Worm (Caenorhabditis elegans) whole organism, midembryonic: ENCODE data around the gene ZK287.4.
A peak's percentile ranks its signal among the peaks of the same experiment; 100 is the strongest.

ENCODE experiments used
- T22C8.4 ChIP-seq: fragments of 200-800 bp; sonication (Bioruptor generic); IDR thresholded peaks from 2 replicates; pipeline ENCODE4 v1.3.6; 2022; ENCODE audit warnings: missing genetic modification characterization, missing compliant biosample characterization
- cog-1 ChIP-seq: sonication (generic microtip); optimal IDR thresholded peaks from 2 replicates; lab custom pipeline; 2016; ENCODE audit warnings: missing genetic modification characterization, missing compliant biosample characterization
- flt-1 ChIP-seq: fragments of 200-800 bp; sonication (Bioruptor generic); IDR thresholded peaks from 2 replicates; pipeline ENCODE4 v1.3.6; 2022; ENCODE audit warnings: missing genetic modification characterization, missing compliant biosample characterization
- klf-2 ChIP-seq: fragments of 200-800 bp; sonication (Bioruptor generic); conservative IDR thresholded peaks from 2 replicates; pipeline ENCODE4 v1.3.6; 2022; ENCODE audit warnings: missing genetic modification reagents, missing genetic modification characterization, missing compliant biosample characterization
- med-1 ChIP-seq: sonication (generic microtip); optimal IDR thresholded peaks from 2 replicates; lab custom pipeline; 2017; ENCODE audit warnings: missing genetic modification characterization, mild to moderate bottlenecking, missing compliant biosample characterization, antibody characterized with exemption, missing genetic modification reagents; ENCODE audit not compliant: insufficient read depth
- ref-1 ChIP-seq: fragments of 200-800 bp; sonication (Bioruptor generic); conservative IDR thresholded peaks from 2 replicates; pipeline ENCODE4 v1.3.6; 2022; ENCODE audit warnings: missing genetic modification reagents, missing genetic modification characterization, missing compliant biosample characterization
- tab-1 ChIP-seq: fragments of 200-800 bp; sonication (Bioruptor generic); IDR thresholded peaks from 2 replicates; pipeline ENCODE4 v1.3.6; 2022; ENCODE audit warnings: missing genetic modification characterization, missing compliant biosample characterization
- ztf-23 ChIP-seq: fragments of 200-800 bp; sonication (Bioruptor generic); IDR thresholded peaks from 2 replicates; pipeline ENCODE4 v1.3.6; 2022; ENCODE audit warnings: missing genetic modification reagents, missing genetic modification characterization, missing compliant biosample characterization
- ztf-29 ChIP-seq: fragments of 200-800 bp; sonication (Bioruptor generic); IDR thresholded peaks from 2 replicates; pipeline ENCODE4 v1.3.6; 2022; ENCODE audit warnings: missing genetic modification reagents, missing genetic modification characterization, missing compliant biosample characterization

Gene ZK287.4

DNA sequence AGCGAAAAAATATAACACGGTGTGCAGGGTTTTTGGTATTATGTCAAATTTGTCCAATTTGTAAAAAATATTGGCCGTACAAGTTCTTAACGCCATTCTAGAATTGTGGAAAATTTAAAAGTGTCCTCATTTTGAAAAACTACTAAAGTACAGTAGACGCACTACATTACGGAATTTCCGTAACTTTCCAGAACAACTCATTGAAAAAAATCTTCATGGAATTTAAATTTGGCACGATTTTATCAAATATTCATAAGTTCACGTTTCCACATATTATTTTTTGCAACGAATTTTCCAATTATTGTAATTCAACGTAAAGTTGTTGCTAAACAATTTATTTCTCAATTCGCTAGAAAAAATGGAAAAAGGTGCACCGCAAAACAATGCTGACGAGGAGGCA, 29.4 kb upstream of the ZK287.4 start, which contains the start of gene F40F9.3:
Gene F40F9.3 (plus strand): TSS at position 301 of the 400 bp plus-strand sequence.
- TF ChIP-seq med-1 (GFP tag; lab: Kevin White, UChicago) (no peak), T22C8.4 (GFP tag; lab: Robert Waterston, UW) (no peak), ref-1 (GFP tag; lab: Robert Waterston, UW) (no peak), ztf-23 (GFP tag; lab: Robert Waterston, UW) (no peak), klf-2 (GFP tag; lab: Robert Waterston, UW) (no peak), ztf-29 (no peak), tab-1 (GFP tag; lab: Robert Waterston, UW) (no peak), flt-1 (no peak), cog-1 (tag; lab: Kevin White, UChicago) (no peak)

DNA sequence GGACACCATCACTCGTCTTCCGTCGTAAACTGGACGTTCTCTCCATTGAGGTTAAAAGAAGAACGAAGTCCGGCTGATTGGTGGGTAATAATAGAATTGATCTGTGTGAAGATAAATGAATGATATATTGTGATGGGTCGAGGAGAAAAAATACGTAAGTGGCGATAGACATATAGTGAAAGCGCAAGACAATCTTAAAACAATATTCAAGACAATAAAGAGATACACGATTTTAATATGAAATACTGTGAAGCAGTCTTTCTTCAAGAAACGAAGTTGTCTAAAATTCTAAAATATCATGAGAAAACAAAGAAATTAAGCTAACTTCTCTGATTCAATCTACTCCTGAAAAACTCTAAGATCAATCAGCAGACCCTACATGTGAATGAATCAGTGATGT, 28.1 kb upstream of the ZK287.4 start, which contains the start of gene F40F9.10:
Gene F40F9.10 (minus strand): TSS at position 101 of the 400 bp plus-strand sequence.
- TF ChIP-seq flt-1 (no peak), cog-1 (tag; lab: Kevin White, UChicago) (no peak), ref-1 (GFP tag; lab: Robert Waterston, UW) (no peak), T22C8.4 (GFP tag; lab: Robert Waterston, UW) (no peak), ztf-23 (GFP tag; lab: Robert Waterston, UW) (no peak), ztf-29 (no peak), med-1 (GFP tag; lab: Kevin White, UChicago) (no peak), tab-1 (GFP tag; lab: Robert Waterston, UW) (no peak)

DNA sequence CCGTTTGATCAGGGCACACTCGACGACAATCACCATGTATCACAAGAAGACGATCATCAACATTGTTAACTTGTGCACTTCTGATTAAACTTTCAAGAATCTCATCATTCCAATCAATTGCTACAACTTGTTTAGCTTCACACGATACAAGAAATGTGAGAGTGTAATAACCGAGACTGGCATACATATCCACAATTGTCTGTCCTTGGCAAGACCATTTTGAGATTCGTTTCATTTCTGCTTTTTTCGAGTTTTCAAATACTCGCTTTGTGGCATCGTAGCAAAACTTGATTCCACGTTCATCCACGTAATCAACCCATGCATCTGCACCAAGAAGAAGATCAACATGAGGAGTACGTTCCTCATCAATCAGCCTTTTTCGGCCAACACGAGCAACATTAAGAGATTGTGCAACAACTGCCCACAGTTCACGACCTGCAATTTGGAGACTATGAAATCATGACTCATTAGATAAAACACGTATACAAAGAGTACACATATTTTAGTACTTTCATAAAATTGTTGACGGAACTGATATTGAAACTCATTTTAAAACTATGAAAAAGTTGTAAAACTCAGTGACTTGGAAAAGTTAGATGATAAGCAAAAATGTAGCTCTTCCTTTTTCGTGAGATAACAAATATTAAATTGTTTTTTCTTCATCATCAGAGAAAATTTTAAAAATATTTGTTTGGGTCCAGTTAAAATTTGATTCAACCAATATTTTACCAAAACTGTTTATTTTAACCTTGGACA, 27.1 kb upstream of the ZK287.4 start:
- TF ChIP-seq tab-1 (GFP tag; lab: Robert Waterston, UW) (no peak), T22C8.4 (GFP tag; lab: Robert Waterston, UW) (no peak), klf-2 (GFP tag; lab: Robert Waterston, UW) (no peak), flt-1 (no peak), ref-1 (GFP tag; lab: Robert Waterston, UW) (no peak), ztf-29 (no peak)

DNA sequence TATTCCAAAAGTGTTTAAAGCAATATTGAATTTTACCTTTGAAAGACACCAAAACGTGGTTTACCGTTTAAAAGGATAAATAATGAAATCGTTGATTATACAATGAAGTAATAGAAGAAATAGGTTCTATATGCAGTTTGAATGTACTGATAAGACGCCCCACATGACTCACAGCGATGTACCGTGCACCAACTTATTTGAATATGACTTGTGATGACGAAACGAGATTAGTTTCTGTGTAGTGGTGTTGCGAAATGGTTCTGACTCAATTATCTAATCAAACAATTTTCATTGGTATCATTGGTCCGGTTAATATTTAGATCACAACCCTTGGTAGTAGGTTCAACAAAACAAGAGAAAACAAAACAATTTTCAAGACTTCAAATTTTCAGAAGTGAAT, 25.7 kb upstream of the ZK287.4 start:
- TF ChIP-seq ztf-23 (GFP tag; lab: Robert Waterston, UW) (no peak), klf-2 (GFP tag; lab: Robert Waterston, UW) (no peak), T22C8.4 (GFP tag; lab: Robert Waterston, UW) (no peak), cog-1 (tag; lab: Kevin White, UChicago) (no peak), flt-1 (no peak), med-1 (GFP tag; lab: Kevin White, UChicago) (no peak), ref-1 (GFP tag; lab: Robert Waterston, UW) (no peak), tab-1 (GFP tag; lab: Robert Waterston, UW) (no peak), ztf-29 (no peak)

DNA sequence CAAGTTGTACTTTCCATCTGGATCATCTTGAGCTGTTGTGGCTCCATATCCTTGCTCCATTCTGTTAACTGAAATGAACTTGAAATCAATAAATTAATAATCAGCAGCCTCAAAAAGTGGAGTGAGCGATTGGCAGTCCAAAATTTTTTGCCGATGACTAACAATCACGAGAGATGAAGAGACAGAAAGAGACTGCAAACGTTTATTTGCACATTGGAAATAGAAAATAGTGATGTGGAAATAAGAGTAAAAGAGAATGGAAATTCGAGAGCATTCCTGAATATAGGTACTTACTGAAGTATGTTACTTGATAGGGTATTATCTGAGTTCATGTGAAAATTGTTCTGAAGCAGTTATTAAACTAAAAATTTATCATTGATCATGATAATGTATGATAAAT, 24.3 kb upstream of the ZK287.4 start, which contains the start of gene tag-120:
Gene tag-120 (minus strand): TSS at position 68 of the 400 bp plus-strand sequence.
- TF ChIP-seq med-1 (GFP tag; lab: Kevin White, UChicago) (no peak), tab-1 (GFP tag; lab: Robert Waterston, UW) (no peak), ref-1 (GFP tag; lab: Robert Waterston, UW) (no peak)

DNA sequence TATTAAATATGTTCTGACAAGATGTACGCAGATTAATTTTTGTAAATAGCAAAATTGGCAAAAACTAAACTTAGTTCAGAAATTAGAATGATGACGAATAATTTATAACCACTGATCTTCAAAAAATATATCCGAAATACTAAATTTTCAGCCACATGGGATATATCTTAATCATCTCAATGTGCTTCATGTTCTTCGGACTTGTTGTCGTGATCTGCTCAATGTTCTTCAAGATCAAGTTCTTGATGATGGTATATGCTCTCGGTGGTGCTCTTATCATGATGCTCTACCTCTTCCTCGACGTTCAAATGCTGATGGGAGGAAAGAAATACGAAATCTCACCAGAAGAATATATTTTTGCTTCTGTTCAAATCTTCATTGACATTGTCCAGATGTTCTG, 21.1 kb upstream of the ZK287.4 start:
- TF ChIP-seq klf-2 (GFP tag; lab: Robert Waterston, UW) (no peak), med-1 (GFP tag; lab: Kevin White, UChicago) (no peak), T22C8.4 (GFP tag; lab: Robert Waterston, UW) (no peak), tab-1 (GFP tag; lab: Robert Waterston, UW) (no peak), flt-1 (no peak), ref-1 (GFP tag; lab: Robert Waterston, UW) (no peak), ztf-29 (no peak), ztf-23 (GFP tag; lab: Robert Waterston, UW) (no peak), cog-1 (tag; lab: Kevin White, UChicago) (no peak)

DNA sequence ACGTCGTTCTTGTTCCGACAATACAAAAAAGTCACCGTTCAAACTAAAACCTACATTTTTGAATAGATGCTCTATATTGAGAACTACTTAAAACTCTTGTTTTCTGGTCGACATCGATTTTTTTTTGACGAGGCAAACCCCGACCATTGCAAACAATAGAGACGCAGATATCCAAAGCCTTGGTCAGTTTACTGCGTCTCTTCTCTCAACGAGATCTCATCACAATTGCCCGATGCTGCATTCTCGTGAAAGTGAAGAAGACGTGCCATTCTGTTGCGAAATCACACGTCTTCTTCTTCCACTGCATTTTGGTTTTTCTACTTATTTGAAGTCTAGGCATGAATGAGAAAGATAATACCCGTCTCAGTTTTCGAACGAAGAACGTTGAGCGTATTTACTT, 18.9 kb upstream of the ZK287.4 start:
- TF ChIP-seq ref-1 (GFP tag; lab: Robert Waterston, UW) = no peak
- TF ChIP-seq klf-2 (GFP tag; lab: Robert Waterston, UW) = no peak
- TF ChIP-seq flt-1 = no peak
- no peak for TF ChIP-seq med-1 (GFP tag; lab: Kevin White, UChicago)
- peak; percentile 41; the same call in 1 of the 2 replicates for TF ChIP-seq T22C8.4 (GFP tag; lab: Robert Waterston, UW)
- peak; percentile 8 for TF ChIP-seq cog-1 (tag; lab: Kevin White, UChicago)
- no peak for TF ChIP-seq tab-1 (GFP tag; lab: Robert Waterston, UW)
- no peak for TF ChIP-seq ztf-29
- no peak for TF ChIP-seq ztf-23 (GFP tag; lab: Robert Waterston, UW)

DNA sequence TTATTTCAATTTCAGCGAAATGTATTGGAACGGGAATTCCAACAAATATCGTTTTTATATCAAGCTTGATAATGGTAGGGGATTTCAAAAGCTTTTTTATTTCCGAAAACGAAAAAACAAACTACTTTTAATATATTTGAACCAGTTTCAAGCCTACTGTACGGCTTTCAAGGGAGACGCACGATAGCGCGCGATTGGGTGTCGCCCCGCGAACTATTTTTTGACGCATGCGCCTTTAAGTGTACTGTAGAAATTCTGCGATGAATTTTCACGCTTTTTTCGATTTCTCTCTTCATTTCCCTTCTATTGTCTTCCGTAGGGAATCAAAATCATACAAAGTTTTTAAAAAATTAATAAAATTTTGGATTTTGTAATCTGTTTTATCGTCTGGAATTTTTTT, 18.1 kb upstream of the ZK287.4 start:
- TF ChIP-seq ref-1 (GFP tag; lab: Robert Waterston, UW) (no peak), T22C8.4 (GFP tag; lab: Robert Waterston, UW) (no peak), cog-1 (tag; lab: Kevin White, UChicago) (no peak), ztf-29 (no peak), tab-1 (GFP tag; lab: Robert Waterston, UW) (no peak), klf-2 (GFP tag; lab: Robert Waterston, UW) (no peak), med-1 (GFP tag; lab: Kevin White, UChicago) (no peak), ztf-23 (GFP tag; lab: Robert Waterston, UW) (no peak), flt-1 (no peak)

DNA sequence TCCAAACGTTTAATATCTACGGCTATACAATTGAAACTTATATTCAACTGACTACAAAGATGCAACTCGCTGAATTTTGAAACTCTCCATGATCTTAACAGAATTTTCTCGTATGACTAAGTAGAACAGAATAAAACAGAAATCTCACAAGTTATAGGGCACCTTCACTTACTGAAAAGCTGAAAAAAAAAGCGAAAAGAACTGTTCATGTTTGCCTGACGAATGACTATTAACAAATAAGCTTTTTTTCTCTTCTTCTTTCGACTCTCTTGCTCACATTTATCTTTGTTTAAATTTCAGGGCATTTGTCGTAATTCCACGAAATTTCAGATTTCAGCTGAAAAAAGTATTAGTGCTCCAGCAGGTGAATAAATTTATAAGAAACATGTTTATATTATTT, 17.3 kb upstream of the ZK287.4 start, which contains the start of gene xbx-6:
Gene xbx-6 (plus strand): TSS at position 301 of the 400 bp plus-strand sequence.
- no peak for TF ChIP-seq ztf-29
- TF ChIP-seq ref-1 (GFP tag; lab: Robert Waterston, UW) = no peak
- TF ChIP-seq ztf-23 (GFP tag; lab: Robert Waterston, UW) = no peak
- no peak for TF ChIP-seq med-1 (GFP tag; lab: Kevin White, UChicago)
- no peak for TF ChIP-seq tab-1 (GFP tag; lab: Robert Waterston, UW)
- no peak for TF ChIP-seq flt-1
- TF ChIP-seq klf-2 (GFP tag; lab: Robert Waterston, UW) = no peak
- no peak for TF ChIP-seq cog-1 (tag; lab: Kevin White, UChicago)
